Worm (Caenorhabditis elegans) whole organism, midembryonic: ENCODE measurements around the gene mrpl-37.

Experiments
- T22C8.4 ChIP-seq: fragments of 200-800 bp; sonication (Bioruptor generic); IDR thresholded peaks from 2 replicates; pipeline ENCODE4 v1.3.6; 2022; ENCODE audit warnings: missing genetic modification characterization, missing compliant biosample characterization
- cog-1 ChIP-seq: sonication (generic microtip); optimal IDR thresholded peaks from 2 replicates; lab custom pipeline; 2016; ENCODE audit warnings: missing genetic modification characterization, missing compliant biosample characterization
- flt-1 ChIP-seq: fragments of 200-800 bp; sonication (Bioruptor generic); IDR thresholded peaks from 2 replicates; pipeline ENCODE4 v1.3.6; 2022; ENCODE audit warnings: missing genetic modification characterization, missing compliant biosample characterization
- klf-2 ChIP-seq: fragments of 200-800 bp; sonication (Bioruptor generic); conservative IDR thresholded peaks from 2 replicates; pipeline ENCODE4 v1.3.6; 2022; ENCODE audit warnings: missing genetic modification reagents, missing genetic modification characterization, missing compliant biosample characterization
- med-1 ChIP-seq: sonication (generic microtip); optimal IDR thresholded peaks from 2 replicates; lab custom pipeline; 2017; ENCODE audit warnings: missing genetic modification characterization, mild to moderate bottlenecking, missing compliant biosample characterization, antibody characterized with exemption, missing genetic modification reagents; ENCODE audit not compliant: insufficient read depth
- ref-1 ChIP-seq: fragments of 200-800 bp; sonication (Bioruptor generic); conservative IDR thresholded peaks from 2 replicates; pipeline ENCODE4 v1.3.6; 2022; ENCODE audit warnings: missing genetic modification reagents, missing genetic modification characterization, missing compliant biosample characterization
- tab-1 ChIP-seq: fragments of 200-800 bp; sonication (Bioruptor generic); IDR thresholded peaks from 2 replicates; pipeline ENCODE4 v1.3.6; 2022; ENCODE audit warnings: missing genetic modification characterization, missing compliant biosample characterization
- ztf-23 ChIP-seq: fragments of 200-800 bp; sonication (Bioruptor generic); IDR thresholded peaks from 2 replicates; pipeline ENCODE4 v1.3.6; 2022; ENCODE audit warnings: missing genetic modification reagents, missing genetic modification characterization, missing compliant biosample characterization
- ztf-29 ChIP-seq: fragments of 200-800 bp; sonication (Bioruptor generic); IDR thresholded peaks from 2 replicates; pipeline ENCODE4 v1.3.6; 2022; ENCODE audit warnings: missing genetic modification reagents, missing genetic modification characterization, missing compliant biosample characterization

DNA sequence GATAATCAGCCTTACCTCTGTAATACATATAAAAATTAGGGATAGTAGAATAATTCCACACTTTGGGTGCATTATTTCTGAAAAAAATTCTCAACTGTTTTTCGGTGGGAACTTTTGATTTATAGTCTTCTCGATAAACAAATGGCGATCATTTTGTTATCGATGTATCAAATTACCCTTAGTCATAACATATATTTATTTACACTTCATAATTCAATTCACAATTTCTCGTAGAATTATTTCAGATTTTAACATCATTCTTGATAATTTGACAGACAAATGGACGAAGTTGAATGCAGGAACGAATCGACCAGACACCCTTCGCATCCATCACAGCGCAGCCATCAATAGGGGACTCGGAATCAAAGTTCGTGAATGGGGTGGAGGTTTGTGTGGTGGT lies 15.6 kb upstream of the mrpl-37 start, which contains the start of gene clec-145:
- no peak for TF ChIP-seq med-1 (GFP tag; lab: Kevin White, UChicago)
- TF ChIP-seq tab-1 = no peak
- no peak for TF ChIP-seq flt-1
- TF ChIP-seq ztf-23 (GFP tag; lab: Robert Waterston, UW) = no peak
- TF ChIP-seq cog-1 = no peak
- TF ChIP-seq ztf-29 = no peak
- no peak for TF ChIP-seq T22C8.4
- no peak for TF ChIP-seq klf-2 (GFP tag; lab: Robert Waterston, UW)
- no peak for TF ChIP-seq ref-1 (GFP tag; lab: Robert Waterston, UW)
